Fruit fly (Drosophila melanogaster): Measurements from ENCODE around the gene hfp.

DNA sequence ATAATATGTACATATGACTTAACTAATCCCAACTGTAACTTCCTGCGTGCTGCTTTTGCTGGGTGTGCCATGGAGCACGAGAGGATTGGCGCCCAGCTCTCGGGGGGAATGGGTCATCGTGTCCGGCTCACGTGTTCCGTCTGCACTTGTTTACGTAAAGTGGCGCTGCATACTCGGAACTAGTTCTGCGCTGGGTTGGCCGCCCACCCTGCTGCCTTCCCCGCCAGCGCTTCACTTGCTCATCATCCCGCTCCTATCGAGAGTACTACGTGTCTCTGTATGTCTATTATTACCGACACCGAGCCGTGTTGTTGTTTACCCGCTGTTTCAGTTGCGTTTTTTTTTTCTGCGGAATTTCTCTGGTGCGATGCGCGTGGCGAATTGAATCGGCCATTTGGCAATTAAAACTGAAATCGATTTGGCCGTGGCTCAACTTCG, 47.3 kb upstream of the hfp start:
- no peak for TF ChIP-seq CG9705 (GFP tag; optimal IDR thresholded peaks at IDR 0.05)
- no peak for TF ChIP-seq Myc (optimal IDR thresholded peaks at IDR 0.05)
- TF ChIP-seq Hr78 (GFP tag; optimal IDR thresholded peaks at IDR 0.05), result no peak
- no peak for TF ChIP-seq sage (GFP tag; optimal IDR thresholded peaks at IDR 0.05)
- TF ChIP-seq tai (GFP tag; optimal IDR thresholded peaks at IDR 0.05), result no peak
- TF ChIP-seq Mio (GFP tag; optimal IDR thresholded peaks at IDR 0.05), result no peak
- TF ChIP-seq GATAd (GFP tag; optimal IDR thresholded peaks at IDR 0.05), result no peak

Measured in whole organism, wandering third instar larva.